Worm (Caenorhabditis elegans): Measurements from ENCODE around the gene mtcu-2.

The mtcu-2 gene

ce11 chrII:10039799-10040198, 6.8 kb upstream of the mtcu-2 start, which contains the start of gene let-268:
Gene let-268, minus strand, starts transcription at chrII:10039980.
- TF ChIP-seq nfya-1 (tag; optimal IDR thresholded peaks at IDR 0.05; ENCODE audit: insufficient read depth) (peak; percentile 2), nhr-12 (tag; optimal IDR thresholded peaks at IDR 0.05) (no peak), eor-1 (tag; optimal IDR thresholded peaks at IDR 0.05) (no peak), egl-27 (tag; optimal IDR thresholded peaks at IDR 0.05) (no peak)

DNA sequence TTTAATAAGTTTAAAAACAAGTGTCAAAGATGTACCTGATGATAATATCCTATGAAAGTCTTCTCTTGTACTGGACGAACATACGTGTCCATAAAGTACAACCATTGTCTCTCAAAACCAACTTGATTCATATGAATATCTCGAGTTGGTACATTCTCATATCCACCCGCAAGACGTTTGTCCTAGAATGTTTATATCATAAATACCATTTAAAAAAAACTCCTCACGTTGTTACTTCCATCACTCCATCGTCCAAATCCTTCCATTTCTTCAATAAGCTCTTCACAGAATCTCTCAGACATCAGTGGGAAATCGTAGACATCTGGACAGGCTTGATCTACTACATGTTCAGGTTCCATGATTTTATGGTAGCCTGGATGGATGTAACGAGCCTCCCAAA, 2.4 kb upstream of the mtcu-2 start:
- TF ChIP-seq pqm-1 (tag; optimal IDR thresholded peaks at IDR 0.05) (no peak), sea-2 (GFP tag; optimal IDR thresholded peaks at IDR 0.05) (no peak), elt-2 (tag; optimal IDR thresholded peaks at IDR 0.05) (no peak), nhr-76 (tag; optimal IDR thresholded peaks at IDR 0.05) (no peak), nhr-11 (tag; optimal IDR thresholded peaks at IDR 0.05) (no peak), skn-1 (tag; optimal IDR thresholded peaks at IDR 0.05) (no peak), tbx-2 (tag; optimal IDR thresholded peaks at IDR 0.05) (no peak), nhr-25 (tag; optimal IDR thresholded peaks at IDR 0.05) (no peak), R02D3.7 (tag; optimal IDR thresholded peaks at IDR 0.05) (no peak)

ce11 chrII:10029890-10030289, 3.1 kb downstream of the mtcu-2 start, which contains the start of gene ttc-36:
Gene ttc-36, plus strand, starts transcription at chrII:10030190.
- no peak for TF ChIP-seq mdl-1 (tag; optimal IDR thresholded peaks at IDR 0.05)
- no peak for TF ChIP-seq skn-1 (tag; optimal IDR thresholded peaks at IDR 0.05)
- no peak for TF ChIP-seq R02D3.7 (tag; optimal IDR thresholded peaks at IDR 0.05)
- TF ChIP-seq fkh-10 (GFP tag; optimal IDR thresholded peaks at IDR 0.05): no peak
- no peak for TF ChIP-seq nhr-25 (tag; optimal IDR thresholded peaks at IDR 0.05)

- TF ChIP-seq pqm-1 (tag; optimal IDR thresholded peaks at IDR 0.05): peak; percentile 64
- no peak for TF ChIP-seq ztf-4 (tag; optimal IDR thresholded peaks at IDR 0.05)
- no peak for TF ChIP-seq ZK546.5 (tag; optimal IDR thresholded peaks at IDR 0.05)
- TF ChIP-seq jun-1 (tag; optimal IDR thresholded peaks at IDR 0.05): peak; percentile 21
- TF ChIP-seq nhr-11 (tag; optimal IDR thresholded peaks at IDR 0.05): no peak
- no peak for TF ChIP-seq unc-62 (GFP tag; optimal IDR thresholded peaks at IDR 0.05)
- no peak for TF ChIP-seq egl-27 (tag; optimal IDR thresholded peaks at IDR 0.05)
- peak; percentile 24 for TF ChIP-seq nhr-25 (tag; optimal IDR thresholded peaks at IDR 0.05)
- peak; percentile 97 for TF ChIP-seq nhr-23 (tag; optimal IDR thresholded peaks at IDR 0.05)
- TF ChIP-seq ceh-9 (tag; optimal IDR thresholded peaks at IDR 0.05): no peak
- TF ChIP-seq nfya-1 (tag; optimal IDR thresholded peaks at IDR 0.05; ENCODE audit: insufficient read depth): peak; percentile 25
- TF ChIP-seq elt-3 (tag; optimal IDR thresholded peaks at IDR 0.05): peak in 2 of 3 experiments; percentile 60 to 63
- no peak for TF ChIP-seq elt-1 (tag; optimal IDR thresholded peaks at IDR 0.05)
- TF ChIP-seq nhr-12 (tag; optimal IDR thresholded peaks at IDR 0.05): no peak
- TF ChIP-seq ceh-28 (tag; optimal IDR thresholded peaks at IDR 0.05): no peak
- peak; percentile 32 for TF ChIP-seq pha-4 (tag; optimal IDR thresholded peaks at IDR 0.05)
- no peak for TF ChIP-seq ama-1 (optimal IDR thresholded peaks at IDR 0.05)
- no peak for TF ChIP-seq nhr-77 (tag; optimal IDR thresholded peaks at IDR 0.05)
- TF ChIP-seq tbx-2 (tag; optimal IDR thresholded peaks at IDR 0.05): no peak
- peak; percentile 72 for TF ChIP-seq elt-2 (tag; optimal IDR thresholded peaks at IDR 0.05)
- TF ChIP-seq unc-39 (tag; optimal IDR thresholded peaks at IDR 0.05): no peak
- TF ChIP-seq mdl-1 (tag; optimal IDR thresholded peaks at IDR 0.05): no peak
- TF ChIP-seq nhr-43 (tag; optimal IDR thresholded peaks at IDR 0.05; ENCODE audit: poor library complexity, severe bottlenecking): peak; percentile 83
- no peak for TF ChIP-seq nhr-76 (tag; optimal IDR thresholded peaks at IDR 0.05)
- TF ChIP-seq ceh-16 (tag; optimal IDR thresholded peaks at IDR 0.05): no peak
- no peak for TF ChIP-seq daf-12 (tag; optimal IDR thresholded peaks at IDR 0.05)
- no peak for TF ChIP-seq eor-1 (tag; optimal IDR thresholded peaks at IDR 0.05)
Observed at ce11 chrII:10029044-10029443, 4.0 kb downstream of the mtcu-2 start.

DNA sequence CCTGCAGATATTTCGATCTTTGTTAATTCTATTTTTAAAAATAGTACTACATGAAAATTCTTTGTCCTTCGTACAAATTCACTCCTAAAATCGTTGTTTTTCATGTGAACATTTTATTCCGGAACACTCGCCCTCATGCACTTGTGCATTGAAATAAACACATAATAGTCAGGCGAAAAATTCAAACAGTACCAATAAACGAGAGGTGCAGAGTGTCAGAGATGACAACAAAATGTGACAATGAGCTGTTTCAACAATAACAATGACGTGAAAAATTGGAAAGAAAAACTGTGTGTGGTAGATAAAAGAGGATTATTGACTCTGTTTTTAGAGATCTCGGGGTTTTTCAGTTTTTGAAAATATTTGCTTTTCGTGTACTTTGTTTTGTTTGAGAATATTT, 4.8 kb downstream of the mtcu-2 start, which contains the start of gene F52H3.6:
Gene F52H3.6, minus strand, starts transcription at position 228 of the 400 bp plus-strand sequence.
- no peak for TF ChIP-seq lin-39 (tag; optimal IDR thresholded peaks at IDR 0.05)
- no peak for TF ChIP-seq nhr-77 (tag; optimal IDR thresholded peaks at IDR 0.05)
- TF ChIP-seq nhr-237 (tag; optimal IDR thresholded peaks at IDR 0.05): no peak
- no peak for TF ChIP-seq ceh-16 (tag; optimal IDR thresholded peaks at IDR 0.05)
- no peak for TF ChIP-seq nhr-28 (tag; optimal IDR thresholded peaks at IDR 0.05)
- no peak for TF ChIP-seq hmg-11 (tag; optimal IDR thresholded peaks at IDR 0.05)
- no peak for TF ChIP-seq tbx-2 (tag; optimal IDR thresholded peaks at IDR 0.05)
- TF ChIP-seq elt-2 (tag; optimal IDR thresholded peaks at IDR 0.05): peak; percentile 32
- TF ChIP-seq unc-39 (tag; optimal IDR thresholded peaks at IDR 0.05): no peak
- peak; percentile 74 for TF ChIP-seq pha-4 (tag; optimal IDR thresholded peaks at IDR 0.05)
- TF ChIP-seq skn-1 (tag; optimal IDR thresholded peaks at IDR 0.05): no peak
- no peak for TF ChIP-seq elt-3 (tag; optimal IDR thresholded peaks at IDR 0.05)
